Fruit fly (Drosophila melanogaster) whole organism, prepupa: ENCODE results near the gene CG10348.

Source experiments
- CG11294 ChIP-seq: fragments of 200-800 bp; sonication (Bioruptor generic); IDR thresholded peaks from 2 replicates; pipeline ENCODE4 v1.3.6; 2022; ENCODE audit warnings: missing biosample characterization, missing genetic modification characterization
- CG11902 ChIP-seq: fragments of 200-800 bp; sonication (Bioruptor generic); optimal IDR thresholded peaks from 3 replicates; lab custom pipeline; 2016; ENCODE audit warnings: missing biosample characterization, missing genetic modification characterization
- CG15336 ChIP-seq: fragments of 200-800 bp; sonication (Bioruptor generic); IDR thresholded peaks from 2 replicates; pipeline ENCODE4 v1.3.6; 2022; ENCODE audit warnings: missing biosample characterization, missing genetic modification characterization
- CG1621 ChIP-seq: fragments of 200-800 bp; sonication (Bioruptor generic); optimal IDR thresholded peaks from 3 replicates; lab custom pipeline; 2018; ENCODE audit warnings: missing biosample characterization, mild to moderate bottlenecking, missing genetic modification characterization
- CG16779 ChIP-seq: fragments of 200-800 bp; sonication (Bioruptor generic); optimal IDR thresholded peaks from 3 replicates; lab custom pipeline; 2017; ENCODE audit warnings: missing biosample characterization, mild to moderate bottlenecking, missing genetic modification characterization
- CG3032 ChIP-seq: fragments of 200-800 bp; optimal IDR thresholded peaks from 2 replicates; lab custom pipeline; 2019; ENCODE audit warnings: missing biosample characterization, mild to moderate bottlenecking, missing genetic modification characterization, moderate library complexity
- CG32006 ChIP-seq: fragments of 200-800 bp; sonication (Bioruptor generic); optimal IDR thresholded peaks from 3 replicates; lab custom pipeline; 2017; ENCODE audit warnings: missing biosample characterization, mild to moderate bottlenecking, missing genetic modification characterization
- CG34406 ChIP-seq: fragments of 200-800 bp; sonication (Bioruptor generic); optimal IDR thresholded peaks from 3 replicates; lab custom pipeline; 2016; ENCODE audit warnings: missing biosample characterization, missing genetic modification characterization
- CG3919 ChIP-seq: fragments of 200-800 bp; sonication (Bioruptor generic); optimal IDR thresholded peaks from 3 replicates; lab custom pipeline; 2016; ENCODE audit warnings: missing biosample characterization, missing genetic modification characterization
- CG4318 ChIP-seq: fragments of 200-800 bp; sonication (Bioruptor generic); optimal IDR thresholded peaks from 3 replicates; lab custom pipeline; 2017; ENCODE audit warnings: missing biosample characterization, mild to moderate bottlenecking, missing genetic modification characterization
- CG6163 ChIP-seq: fragments of 200-800 bp; sonication (Bioruptor generic); IDR thresholded peaks from 3 replicates; pipeline ENCODE4 v1.3.6; 2022; ENCODE audit warnings: missing biosample characterization, missing genetic modification characterization
- CG6276 ChIP-seq: fragments of 200-800 bp; sonication (Bioruptor generic); optimal IDR thresholded peaks from 2 replicates; lab custom pipeline; 2017; ENCODE audit warnings: missing biosample characterization, mild to moderate bottlenecking, missing genetic modification characterization
- CG6792 ChIP-seq: fragments of 200-800 bp; sonication (Bioruptor generic); optimal IDR thresholded peaks from 3 replicates; lab custom pipeline; 2016; ENCODE audit warnings: missing biosample characterization, missing genetic modification characterization
- CG6808 ChIP-seq: fragments of 200-800 bp; sonication (Bioruptor generic); optimal IDR thresholded peaks from 3 replicates; lab custom pipeline; 2017; ENCODE audit warnings: missing biosample characterization, missing genetic modification characterization, mild to moderate bottlenecking, moderate library complexity, missing genetic modification reagents
- CG6854 ChIP-seq: fragments of 200-800 bp; sonication (Bioruptor generic); optimal IDR thresholded peaks from 2 replicates; lab custom pipeline; 2017; ENCODE audit warnings: missing biosample characterization, mild to moderate bottlenecking, missing genetic modification characterization
- CG7368 ChIP-seq: fragments of 200-800 bp; sonication (Bioruptor generic); optimal IDR thresholded peaks from 3 replicates; lab custom pipeline; 2016; ENCODE audit warnings: missing biosample characterization, missing genetic modification characterization
- CG8119 ChIP-seq: fragments of 200-800 bp; sonication (Bioruptor generic); IDR thresholded peaks from 3 replicates; pipeline ENCODE4 v1.3.6; 2022; ENCODE audit warnings: missing biosample characterization, missing genetic modification characterization
- Eip75B ChIP-seq: fragments of 200-800 bp; sonication (Bioruptor generic); optimal IDR thresholded peaks from 3 replicates; lab custom pipeline; 2016; ENCODE audit warnings: missing biosample characterization, missing genetic modification characterization
- Eip78C ChIP-seq: fragments of 200-800 bp; sonication (Bioruptor generic); peaks from one replicate; lab custom pipeline; 2016; ENCODE audit warnings: missing biosample characterization, missing genetic modification characterization
- Eip93F ChIP-seq: fragments of 200-800 bp; sonication (Bioruptor generic); optimal IDR thresholded peaks from 2 replicates; lab custom pipeline; 2016; ENCODE audit warnings: missing biosample characterization, mild to moderate bottlenecking, missing genetic modification characterization
- Ets96B ChIP-seq: fragments of 200-800 bp; optimal IDR thresholded peaks from 2 replicates; lab custom pipeline; 2019; ENCODE audit warnings: missing biosample characterization, mild to moderate bottlenecking, missing genetic modification characterization, moderate library complexity
- Hr38 ChIP-seq: sonication (Bioruptor generic); optimal IDR thresholded peaks from 2 replicates; lab custom pipeline; 2016; ENCODE audit warnings: missing biosample characterization, missing genetic modification characterization
- Hr39 ChIP-seq: fragments of 200-800 bp; sonication (Bioruptor generic); optimal IDR thresholded peaks from 2 replicates; lab custom pipeline; 2016; ENCODE audit warnings: missing biosample characterization, missing genetic modification characterization
- Hr4 ChIP-seq: fragments of 200-800 bp; sonication (Bioruptor generic); optimal IDR thresholded peaks from 3 replicates; lab custom pipeline; 2016; ENCODE audit warnings: missing biosample characterization, missing genetic modification characterization
- OdsH ChIP-seq: fragments of 200-800 bp; sonication (Bioruptor generic); optimal IDR thresholded peaks from 3 replicates; lab custom pipeline; 2016; ENCODE audit warnings: missing biosample characterization, missing genetic modification characterization
- Smox ChIP-seq: fragments of 200-800 bp; sonication (Bioruptor generic); optimal IDR thresholded peaks from 3 replicates; lab custom pipeline; 2016; ENCODE audit warnings: missing biosample characterization, missing genetic modification characterization
- Sox102F ChIP-seq: fragments of 200-800 bp; sonication (Bioruptor generic); optimal IDR thresholded peaks from 2 replicates; lab custom pipeline; 2016; ENCODE audit warnings: missing biosample characterization, mild to moderate bottlenecking, missing genetic modification characterization
- dsx ChIP-seq: fragments of 200-800 bp; optimal IDR thresholded peaks from 3 replicates; lab custom pipeline; 2019; ENCODE audit warnings: missing biosample characterization, mild to moderate bottlenecking, missing genetic modification characterization, moderate library complexity; ENCODE audit not compliant: poor library complexity, severe bottlenecking
- eg ChIP-seq: fragments of 200-800 bp; sonication (Bioruptor generic); IDR thresholded peaks from 3 replicates; pipeline ENCODE4 v1.3.6; 2022; ENCODE audit warnings: missing biosample characterization, missing genetic modification characterization
- esn ChIP-seq: fragments of 200-800 bp; sonication (Bioruptor generic); optimal IDR thresholded peaks from 2 replicates; lab custom pipeline; 2016; ENCODE audit warnings: missing biosample characterization, mild to moderate bottlenecking, missing genetic modification characterization, moderate library complexity
- fd59A ChIP-seq: fragments of 200-800 bp; sonication (Bioruptor generic); optimal IDR thresholded peaks from 2 replicates; lab custom pipeline; 2017; ENCODE audit warnings: missing biosample characterization, mild to moderate bottlenecking, missing genetic modification characterization, missing genetic modification reagents
- fd85E ChIP-seq: fragments of 200-800 bp; sonication (Bioruptor generic); optimal IDR thresholded peaks from 3 replicates; lab custom pipeline; 2016; ENCODE audit warnings: missing biosample characterization, missing genetic modification characterization
- fkh ChIP-seq: fragments of 200-800 bp; sonication (Bioruptor generic); optimal IDR thresholded peaks from 3 replicates; lab custom pipeline; 2017; ENCODE audit warnings: missing biosample characterization, mild to moderate bottlenecking, missing genetic modification characterization, moderate library complexity
- lz ChIP-seq: fragments of 200-800 bp; sonication (Bioruptor generic); optimal IDR thresholded peaks from 3 replicates; lab custom pipeline; 2016; ENCODE audit warnings: missing biosample characterization, missing genetic modification characterization
- net ChIP-seq: fragments of 200-800 bp; sonication (Bioruptor generic); optimal IDR thresholded peaks from 3 replicates; lab custom pipeline; 2016; ENCODE audit warnings: missing biosample characterization, missing genetic modification characterization
- spab ChIP-seq: fragments of 200-800 bp; sonication (Bioruptor generic); optimal IDR thresholded peaks from 2 replicates; lab custom pipeline; 2017; ENCODE audit warnings: missing biosample characterization, mild to moderate bottlenecking, missing genetic modification characterization, missing genetic modification reagents
- ss ChIP-seq, 2 experiments: fragments of 200-800 bp; sonication (Bioruptor generic); optimal IDR thresholded peaks; 2 replicates in 1 of 2; 3 replicates in 1 of 2; lab custom pipeline; 2017 to 2018; ENCODE audit warnings: mild to moderate bottlenecking in 2 of 2, missing biosample characterization in 2 of 2, missing genetic modification characterization in 2 of 2, moderate library complexity in 1 of 2
- svp ChIP-seq: fragments of 200-800 bp; sonication (Bioruptor generic); peaks from one replicate; lab custom pipeline; 2016; ENCODE audit warnings: missing biosample characterization, missing genetic modification characterization
- topi ChIP-seq: fragments of 200-800 bp; sonication (Bioruptor generic); optimal IDR thresholded peaks from 3 replicates; lab custom pipeline; 2016; ENCODE audit warnings: missing biosample characterization, missing genetic modification characterization

CG10348 gene

DNA sequence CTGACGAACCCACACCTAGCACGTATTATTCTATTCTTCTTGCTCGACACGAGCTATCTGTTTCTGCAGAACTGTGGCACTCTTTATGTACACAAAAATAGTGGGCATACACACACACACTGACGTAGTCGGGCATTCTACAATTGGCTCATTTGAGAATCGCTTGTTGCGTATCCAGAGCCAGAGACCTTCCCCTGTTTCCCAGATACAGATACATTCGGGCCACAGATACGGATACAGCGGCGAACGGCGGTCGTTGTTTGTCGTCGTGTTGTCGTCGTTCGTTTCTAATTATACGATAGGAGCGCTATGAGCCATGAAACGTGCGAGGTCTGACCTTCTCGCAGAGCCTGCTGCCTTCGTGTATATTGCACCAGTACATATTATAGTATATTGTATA is 4.9 kb upstream of the CG10348 start:
- TF ChIP-seq Hr39 (GFP tag; lab: Kevin White, UChicago) = no peak
- peak; percentile 19 for TF ChIP-seq fkh (GFP tag; lab: Kevin White, UChicago)
- TF ChIP-seq Eip78C (GFP tag; lab: Kevin White, UChicago) = peak; percentile 27
- TF ChIP-seq, all 60 proteins: peak for 2

DNA sequence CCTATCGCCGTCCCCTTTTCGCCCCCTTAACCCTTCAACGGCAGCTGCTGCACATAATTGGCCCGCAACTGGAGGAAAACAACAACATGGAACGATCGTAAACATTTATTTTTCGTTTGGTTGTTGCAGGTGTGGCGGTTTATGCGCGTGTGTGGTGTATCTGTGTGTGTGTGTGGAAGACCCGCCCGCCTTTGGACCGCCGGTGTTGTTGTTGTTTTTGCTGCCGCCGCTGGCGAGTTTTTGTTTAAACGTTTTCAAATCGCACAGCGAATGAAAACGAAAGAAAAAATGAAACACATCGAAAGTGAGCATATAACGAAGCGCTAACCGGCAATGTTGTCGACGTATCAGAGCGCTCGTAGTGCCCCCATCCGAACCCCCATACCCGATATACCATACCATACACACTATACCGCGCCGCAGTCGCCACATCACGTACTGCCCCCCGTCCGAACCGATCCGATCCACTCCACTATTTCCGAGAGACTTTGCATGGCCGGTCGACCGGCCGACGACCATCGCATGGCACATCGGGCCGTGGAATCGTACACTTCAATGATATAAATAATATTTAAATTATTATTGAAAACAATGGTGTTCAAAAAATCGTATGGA is 3.3 kb upstream of the CG10348 start:
- peak; percentile 52 for TF ChIP-seq fkh (GFP tag; lab: Kevin White, UChicago)
- peak; percentile 48; the same call in 1 of the 3 replicates for TF ChIP-seq eg (GFP tag; lab: Robert Waterston, UW)
- no peak for TF ChIP-seq CG4318 (GFP tag; lab: Kevin White, UChicago)
- peak; percentile 11 for TF ChIP-seq svp (GFP tag; lab: Kevin White, UChicago)
- TF ChIP-seq ss (GFP tag; optimal IDR thresholded peaks at IDR 0.05; lab: Kevin White, UChicago) = no peak
- TF ChIP-seq, all 60 proteins: peak for 3

- TF ChIP-seq CG3919 (GFP tag; lab: Kevin White, UChicago) = peak; percentile 42
- peak; percentile 33 for TF ChIP-seq topi (GFP tag; lab: Kevin White, UChicago)
- TF ChIP-seq CG32006 (GFP tag; lab: Kevin White, UChicago) = peak; percentile 49
- TF ChIP-seq dsx (GFP tag; lab: Kevin White, UChicago) = peak; percentile 28
- peak; percentile 37 for TF ChIP-seq CG6808 (GFP tag; lab: Kevin White, UChicago)
- peak; percentile 38 to 56 for TF ChIP-seq ss (GFP tag; optimal IDR thresholded peaks at IDR 0.05; lab: Kevin White, UChicago)
- TF ChIP-seq Smox (GFP tag; lab: Kevin White, UChicago) = peak; percentile 25
- TF ChIP-seq CG16779 (tag; lab: Kevin White, UChicago) = peak; percentile 2
- peak; percentile 4 for TF ChIP-seq CG7368 (GFP tag; lab: Kevin White, UChicago)
- peak; percentile 54 for TF ChIP-seq Eip78C (GFP tag; lab: Kevin White, UChicago)
- TF ChIP-seq CG8119 (GFP tag; lab: Robert Waterston, UW) = no peak
- no peak for TF ChIP-seq fd85E (GFP tag; lab: Kevin White, UChicago)
- TF ChIP-seq eg (GFP tag; lab: Robert Waterston, UW) = peak; percentile 40; the same call in 1 of the 3 replicates
- TF ChIP-seq Eip75B (GFP tag; lab: Kevin White, UChicago) = peak; percentile 42
- peak; percentile 12 for TF ChIP-seq esn
- TF ChIP-seq Eip93F (GFP tag; lab: Kevin White, UChicago) = no peak
- no peak for TF ChIP-seq CG6792 (GFP tag; lab: Kevin White, UChicago)
- TF ChIP-seq CG11294 (GFP tag; lab: Robert Waterston, UW) = no peak
- TF ChIP-seq CG15336 (GFP tag; lab: Robert Waterston, UW) = no peak; the same call in 1 of the 2 replicates
- TF ChIP-seq OdsH (GFP tag; lab: Kevin White, UChicago) = peak; percentile 27
- peak; percentile 12 for TF ChIP-seq net
- TF ChIP-seq svp (GFP tag; lab: Kevin White, UChicago) = peak; percentile 77
- peak; percentile 31 for TF ChIP-seq CG1621
- peak; percentile 6 for TF ChIP-seq Sox102F (GFP tag; lab: Kevin White, UChicago)
Measured at dm6 chr2L:18732760-18733530, 621 bp upstream of the CG10348 start.

DNA sequence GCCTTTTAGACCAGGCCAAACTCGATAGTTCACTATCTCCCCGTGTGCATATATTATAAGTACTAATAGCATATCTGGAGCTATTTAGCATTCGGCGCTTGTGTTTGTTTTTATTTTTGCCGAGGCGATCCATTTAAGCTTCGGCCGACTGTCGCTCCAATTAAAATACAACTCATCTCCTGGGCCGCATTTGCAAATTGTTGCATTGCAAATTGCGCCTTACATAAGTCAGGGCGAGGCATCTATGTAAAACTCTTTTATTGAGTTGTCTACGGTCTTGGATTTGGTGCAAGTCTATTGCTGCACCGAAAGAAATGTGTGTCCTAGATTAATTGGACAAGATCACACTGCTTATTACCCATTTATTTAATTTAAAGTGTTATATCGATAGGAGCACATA is 4.3 kb downstream of the CG10348 start:
- TF ChIP-seq CG6854 = no peak
- peak; percentile 25 for TF ChIP-seq Hr4 (GFP tag; lab: Kevin White, UChicago)

DNA sequence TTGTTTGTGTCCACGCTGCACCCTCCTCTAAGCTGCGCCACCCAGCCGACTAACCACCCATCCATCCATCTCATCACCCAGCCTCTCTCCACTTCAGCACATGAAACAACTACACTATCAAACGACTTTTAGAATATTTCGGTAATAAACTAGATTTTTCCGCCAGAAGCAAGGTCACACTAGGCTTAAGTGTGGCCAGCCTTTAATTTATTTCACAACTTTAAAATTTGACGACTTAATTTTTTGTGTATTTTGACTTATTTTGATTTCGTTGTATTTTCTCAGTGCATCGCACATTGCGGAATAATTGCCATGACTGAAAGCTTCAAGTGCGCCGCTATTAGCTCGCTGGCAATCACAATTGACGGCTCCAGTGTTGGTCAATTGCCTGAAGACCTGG is 7.5 kb downstream of the CG10348 start:
- TF ChIP-seq Smox (GFP tag; lab: Kevin White, UChicago) (no peak), net (no peak), Eip75B (GFP tag; lab: Kevin White, UChicago) (no peak), fd59A (no peak), CG34406 (GFP tag; lab: Kevin White, UChicago) (no peak), Sox102F (GFP tag; lab: Kevin White, UChicago) (no peak), OdsH (GFP tag; lab: Kevin White, UChicago) (peak; percentile 17), CG7368 (GFP tag; lab: Kevin White, UChicago) (no peak), Hr38 (GFP tag; lab: Kevin White, UChicago) (no peak), CG6163 (peak; percentile 76), spab (no peak), CG3032 (tag; lab: Kevin White, UChicago) (no peak), Hr4 (GFP tag; lab: Kevin White, UChicago) (peak; percentile 87), lz (no peak), CG11902 (GFP tag; lab: Kevin White, UChicago) (no peak), dsx (GFP tag; lab: Kevin White, UChicago) (no peak), Eip78C (GFP tag; lab: Kevin White, UChicago) (peak; percentile 79), CG3919 (GFP tag; lab: Kevin White, UChicago) (peak; percentile 22), CG8119 (GFP tag; lab: Robert Waterston, UW) (peak; percentile 74), Ets96B (tag; lab: Kevin White, UChicago) (peak; percentile 10), eg (GFP tag; lab: Robert Waterston, UW) (peak; percentile 75; the same call in 2 of the 3 replicates), CG6276 (GFP tag; lab: Kevin White, UChicago) (peak; percentile 50)
